Worm (Caenorhabditis elegans) whole organism, mixed stage, embryonic: Measurements from ENCODE around the gene W05B10.4.

Experiments
- M03D4.4 ChIP-seq: sonication (generic microtip); optimal IDR thresholded peaks from 2 replicates; lab custom pipeline; 2017; ENCODE audit warnings: mild to moderate bottlenecking, missing genetic modification characterization, missing compliant biosample characterization
- blmp-1 ChIP-seq: fragments of 150-350 bp; optimal IDR thresholded peaks from 2 replicates; lab custom pipeline; 2014; ENCODE audit warnings: missing biosample characterization, missing genetic modification characterization
- ceh-83 ChIP-seq: fragments of 200-800 bp; sonication (Bioruptor generic); optimal IDR thresholded peaks from 2 replicates; lab custom pipeline; 2018; ENCODE audit warnings: mild to moderate bottlenecking, missing genetic modification characterization, missing compliant biosample characterization
- elt-1 ChIP-seq: sonication (generic microtip); optimal IDR thresholded peaks from 2 replicates; lab custom pipeline; 2017; ENCODE audit warnings: missing genetic modification characterization, mild to moderate bottlenecking, missing compliant biosample characterization, antibody characterized with exemption, moderate library complexity, borderline replicate concordance; ENCODE audit not compliant: insufficient read depth
- hlh-1 ChIP-seq: fragments of 150-350 bp; optimal IDR thresholded peaks from 2 replicates; lab custom pipeline; 2014; ENCODE audit warnings: missing biosample characterization, missing genetic modification reagents, missing genetic modification characterization
- lsy-2 ChIP-seq: fragments of 150-350 bp; optimal IDR thresholded peaks from 2 replicates; lab custom pipeline; 2014; ENCODE audit warnings: missing biosample characterization, missing genetic modification characterization
- mab-5 ChIP-seq: fragments of 150-350 bp; optimal IDR thresholded peaks from 2 replicates; lab custom pipeline; 2014; ENCODE audit warnings: missing biosample characterization, missing genetic modification characterization
- mep-1 ChIP-seq: fragments of 150-350 bp; optimal IDR thresholded peaks from 2 replicates; lab custom pipeline; 2017; ENCODE audit warnings: missing biosample characterization, missing genetic modification reagents, missing genetic modification characterization, inconsistent platforms
- nhr-237 ChIP-seq: fragments of 150-350 bp; optimal IDR thresholded peaks from 2 replicates; lab custom pipeline; 2014; ENCODE audit warnings: missing biosample characterization, missing genetic modification characterization
- pha-4 ChIP-seq: fragments of 150-350 bp; optimal IDR thresholded peaks from 2 replicates; lab custom pipeline; 2018; ENCODE audit warnings: missing biosample characterization, missing genetic modification reagents, missing genetic modification characterization
- snpc-4 ChIP-seq: fragments of 150-350 bp; optimal IDR thresholded peaks from 2 replicates; lab custom pipeline; 2014; ENCODE audit warnings: missing biosample characterization, missing genetic modification characterization
- sptf-1 ChIP-seq: sonication (generic microtip); optimal IDR thresholded peaks from 2 replicates; lab custom pipeline; 2017; ENCODE audit warnings: mild to moderate bottlenecking, missing genetic modification characterization, moderate library complexity, missing compliant biosample characterization
- unc-39 ChIP-seq: fragments of 150-350 bp; optimal IDR thresholded peaks from 2 replicates; lab custom pipeline; 2014; ENCODE audit warnings: missing biosample characterization, missing genetic modification characterization
- ztf-11 ChIP-seq: fragments of 150-350 bp; optimal IDR thresholded peaks from 2 replicates; lab custom pipeline; 2014; ENCODE audit warnings: missing biosample characterization, missing genetic modification characterization

DNA sequence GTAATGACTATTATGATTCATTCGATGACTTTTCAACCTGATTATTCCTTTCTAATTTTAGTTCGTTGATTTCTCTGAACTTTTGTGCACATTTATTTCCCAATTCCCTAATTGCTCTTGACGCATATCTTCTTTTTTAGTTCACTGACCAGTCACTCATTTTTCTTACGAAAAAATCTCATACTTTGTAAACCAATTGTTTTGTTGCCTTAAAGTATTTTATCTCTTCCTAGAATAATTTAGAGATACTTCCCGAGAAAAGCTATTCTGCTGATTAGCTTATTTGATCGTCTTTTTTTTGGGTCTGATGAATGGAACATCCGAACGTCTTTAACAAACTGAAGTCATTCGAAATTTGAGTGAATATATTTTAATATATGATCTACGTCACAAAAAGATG lies 11.3 kb downstream of the W05B10.4 start:
- TF ChIP-seq snpc-4: no peak
- TF ChIP-seq blmp-1 (tag; lab: Kevin White, UChicago): no peak
- no peak for TF ChIP-seq hlh-1 (tag; lab: Kevin White, UChicago)
- TF ChIP-seq pha-4 (tag; lab: Kevin White, UChicago): no peak
- no peak for TF ChIP-seq sptf-1
- TF ChIP-seq elt-1 (tag; lab: Kevin White, UChicago): no peak
- TF ChIP-seq mab-5 (tag; lab: Kevin White, UChicago): no peak
- no peak for TF ChIP-seq lsy-2 (tag; lab: Kevin White, UChicago)
- TF ChIP-seq ztf-11 (tag; lab: Kevin White, UChicago): no peak
- TF ChIP-seq nhr-237 (tag; lab: Kevin White, UChicago): no peak
- TF ChIP-seq unc-39: no peak
- no peak for TF ChIP-seq ceh-83 (GFP tag; lab: Kevin White, UChicago)
- TF ChIP-seq M03D4.4 (tag; lab: Kevin White, UChicago): no peak
- TF ChIP-seq mep-1 (tag; lab: Kevin White, UChicago): no peak
